Worm (Caenorhabditis elegans) whole organism, midembryonic: ENCODE measurements around the gene C05D10.4.

Source experiments
- T22C8.4 ChIP-seq: fragments of 200-800 bp; sonication (Bioruptor generic); IDR thresholded peaks from 2 replicates; pipeline ENCODE4 v1.3.6; 2022; ENCODE audit warnings: missing genetic modification characterization, missing compliant biosample characterization
- cog-1 ChIP-seq: sonication (generic microtip); optimal IDR thresholded peaks from 2 replicates; lab custom pipeline; 2016; ENCODE audit warnings: missing genetic modification characterization, missing compliant biosample characterization
- med-1 ChIP-seq: sonication (generic microtip); optimal IDR thresholded peaks from 2 replicates; lab custom pipeline; 2017; ENCODE audit warnings: missing genetic modification characterization, mild to moderate bottlenecking, missing compliant biosample characterization, antibody characterized with exemption, missing genetic modification reagents; ENCODE audit not compliant: insufficient read depth
- tab-1 ChIP-seq: fragments of 200-800 bp; sonication (Bioruptor generic); IDR thresholded peaks from 2 replicates; pipeline ENCODE4 v1.3.6; 2022; ENCODE audit warnings: missing genetic modification characterization, missing compliant biosample characterization
- ztf-29 ChIP-seq: fragments of 200-800 bp; sonication (Bioruptor generic); IDR thresholded peaks from 2 replicates; pipeline ENCODE4 v1.3.6; 2022; ENCODE audit warnings: missing genetic modification reagents, missing genetic modification characterization, missing compliant biosample characterization

ce11 chrIII:6102762-6103161 lies at the start of gene C05D10.4:
- no peak for TF ChIP-seq tab-1 (GFP tag; lab: Robert Waterston, UW)
- TF ChIP-seq ztf-29 (GFP tag; lab: Robert Waterston, UW) = no peak
- no peak for TF ChIP-seq T22C8.4 (GFP tag; lab: Robert Waterston, UW)
- TF ChIP-seq med-1 (GFP tag; lab: Kevin White, UChicago) = no peak
- no peak for TF ChIP-seq cog-1 (tag; lab: Kevin White, UChicago)
